Worm (Caenorhabditis elegans) whole organism, late embryonic: ENCODE measurements around the gene sax-3.

ENCODE experiments used
- C08G9.2 ChIP-seq: sonication (generic microtip); optimal IDR thresholded peaks from 2 replicates; lab custom pipeline; 2016; ENCODE audit warnings: mild to moderate bottlenecking, missing genetic modification characterization, moderate library complexity, missing compliant biosample characterization
- F13H6.1 ChIP-seq: sonication (generic microtip); optimal IDR thresholded peaks from 2 replicates; lab custom pipeline; 2016; ENCODE audit warnings: missing genetic modification characterization, missing compliant biosample characterization
- T23F11.4 ChIP-seq: fragments of 200-800 bp; sonication (Bioruptor generic); optimal IDR thresholded peaks from 2 replicates; lab custom pipeline; 2018; ENCODE audit warnings: mild to moderate bottlenecking, missing genetic modification characterization, missing compliant biosample characterization
- ahr-1 ChIP-seq: sonication (generic microtip); optimal IDR thresholded peaks from 2 replicates; lab custom pipeline; 2016; ENCODE audit warnings: missing genetic modification characterization, missing compliant biosample characterization
- ama-1 ChIP-seq: fragments of 150-350 bp; optimal IDR thresholded peaks from 2 replicates; lab custom pipeline; 2014
- ceh-18 ChIP-seq: sonication (generic microtip); optimal IDR thresholded peaks from 2 replicates; lab custom pipeline; 2016; ENCODE audit warnings: missing genetic modification characterization, missing compliant biosample characterization
- ceh-19 ChIP-seq: fragments of 200-800 bp; sonication (Bioruptor generic); optimal IDR thresholded peaks from 2 replicates; lab custom pipeline; 2018; ENCODE audit warnings: mild to moderate bottlenecking, missing genetic modification characterization, missing compliant biosample characterization
- ceh-2 ChIP-seq: sonication (generic microtip); optimal IDR thresholded peaks from 2 replicates; lab custom pipeline; 2016; ENCODE audit warnings: missing genotype, missing genetic modification characterization, missing compliant biosample characterization
- ceh-24 ChIP-seq: sonication (generic microtip); optimal IDR thresholded peaks from 2 replicates; lab custom pipeline; 2016; ENCODE audit warnings: mild to moderate bottlenecking, missing genetic modification characterization, missing compliant biosample characterization
- ceh-31 ChIP-seq: sonication (generic microtip); optimal IDR thresholded peaks from 2 replicates; lab custom pipeline; 2016; ENCODE audit warnings: missing genetic modification characterization, missing compliant biosample characterization
- ceh-34 ChIP-seq: sonication (generic microtip); optimal IDR thresholded peaks from 2 replicates; lab custom pipeline; 2016; ENCODE audit warnings: mild to moderate bottlenecking, missing genetic modification characterization, missing compliant biosample characterization
- ceh-45 ChIP-seq: fragments of 200-800 bp; sonication (Bioruptor generic); IDR thresholded peaks from 2 replicates; pipeline ENCODE4 v1.3.6; 2022; ENCODE audit warnings: missing genetic modification reagents, missing genetic modification characterization, missing compliant biosample characterization
- ceh-48 ChIP-seq: sonication (generic microtip); optimal IDR thresholded peaks from 2 replicates; lab custom pipeline; 2016; ENCODE audit warnings: missing genetic modification characterization, inconsistent platforms, missing compliant biosample characterization
- ceh-9 ChIP-seq: sonication (generic microtip); optimal IDR thresholded peaks from 2 replicates; lab custom pipeline; 2016; ENCODE audit warnings: mild to moderate bottlenecking, missing genetic modification characterization, inconsistent platforms, missing compliant biosample characterization
- che-1 ChIP-seq: sonication (generic microtip); optimal IDR thresholded peaks from 2 replicates; lab custom pipeline; 2016; ENCODE audit warnings: mild to moderate bottlenecking, missing genetic modification characterization, missing compliant biosample characterization
- dmd-4 ChIP-seq: sonication (generic microtip); optimal IDR thresholded peaks from 2 replicates; lab custom pipeline; 2016; ENCODE audit warnings: borderline replicate concordance, missing genetic modification characterization, missing compliant biosample characterization
- elt-2 ChIP-seq: sonication (generic microtip); optimal IDR thresholded peaks from 2 replicates; lab custom pipeline; 2016; ENCODE audit warnings: missing genetic modification reagents, missing genetic modification characterization, missing compliant biosample characterization
- eyg-1 ChIP-seq: sonication (generic microtip); optimal IDR thresholded peaks from 2 replicates; lab custom pipeline; 2016; ENCODE audit warnings: missing genotype, missing genetic modification characterization, missing compliant biosample characterization
- fax-1 ChIP-seq: sonication (generic microtip); optimal IDR thresholded peaks from 2 replicates; lab custom pipeline; 2016; ENCODE audit warnings: missing genotype, missing genetic modification characterization, missing compliant biosample characterization
- fkh-10 ChIP-seq: fragments of 150-350 bp; optimal IDR thresholded peaks from 2 replicates; lab custom pipeline; 2014; ENCODE audit warnings: missing biosample characterization, missing genetic modification reagents, missing genetic modification characterization
- hlh-6 ChIP-seq: sonication (generic microtip); optimal IDR thresholded peaks from 2 replicates; lab custom pipeline; 2016; ENCODE audit warnings: missing genotype, missing genetic modification characterization, missing compliant biosample characterization
- lin-11 ChIP-seq: fragments of 200-800 bp; sonication (Bioruptor generic); optimal IDR thresholded peaks from 2 replicates; lab custom pipeline; 2018; ENCODE audit warnings: mild to moderate bottlenecking, missing genetic modification characterization, missing compliant biosample characterization
- madf-2 ChIP-seq: sonication (generic microtip); optimal IDR thresholded peaks from 2 replicates; lab custom pipeline; 2017; ENCODE audit warnings: missing genetic modification characterization, missing compliant biosample characterization
- nfya-1 ChIP-seq: sonication (generic microtip); optimal IDR thresholded peaks from 2 replicates; lab custom pipeline; 2017; ENCODE audit warnings: missing genetic modification characterization, mild to moderate bottlenecking, missing compliant biosample characterization, antibody characterized with exemption, moderate library complexity
- nhr-232 ChIP-seq: sonication (generic microtip); optimal IDR thresholded peaks from 2 replicates; lab custom pipeline; 2016; ENCODE audit warnings: missing genetic modification characterization, missing compliant biosample characterization
- pha-2 ChIP-seq: sonication (generic microtip); optimal IDR thresholded peaks from 2 replicates; lab custom pipeline; 2017; ENCODE audit warnings: mild to moderate bottlenecking, missing genetic modification characterization, missing compliant biosample characterization
- pros-1 ChIP-seq: fragments of 150-350 bp; optimal IDR thresholded peaks from 2 replicates; lab custom pipeline; 2014; ENCODE audit warnings: missing biosample characterization, missing genetic modification reagents, missing genetic modification characterization
- ref-2 ChIP-seq: sonication (generic microtip); optimal IDR thresholded peaks from 2 replicates; lab custom pipeline; 2016; ENCODE audit warnings: missing genetic modification characterization, missing compliant biosample characterization
- rnt-1 ChIP-seq: sonication (generic microtip); optimal IDR thresholded peaks from 2 replicates; lab custom pipeline; 2016; ENCODE audit warnings: missing genetic modification characterization, missing compliant biosample characterization
- sdc-2 ChIP-seq: sonication (generic microtip); optimal IDR thresholded peaks from 2 replicates; lab custom pipeline; 2016; ENCODE audit warnings: missing genotype, missing genetic modification characterization, missing compliant biosample characterization
- sox-2 ChIP-seq: fragments of 200-800 bp; sonication (Bioruptor generic); IDR thresholded peaks from 2 replicates; pipeline ENCODE4 v1.3.6; 2022; ENCODE audit warnings: missing genetic modification reagents, missing genetic modification characterization, missing compliant biosample characterization
- syd-9 ChIP-seq: sonication (generic microtip); optimal IDR thresholded peaks from 2 replicates; lab custom pipeline; 2016; ENCODE audit warnings: mild to moderate bottlenecking, missing genetic modification characterization, moderate library complexity, missing compliant biosample characterization
- tbx-2 ChIP-seq: sonication (generic microtip); optimal IDR thresholded peaks from 2 replicates; lab custom pipeline; 2016; ENCODE audit warnings: missing genetic modification characterization, missing compliant biosample characterization
- tbx-7 ChIP-seq: sonication (generic microtip); optimal IDR thresholded peaks from 2 replicates; lab custom pipeline; 2016; ENCODE audit warnings: missing genotype, missing genetic modification characterization, missing compliant biosample characterization
- unc-42 ChIP-seq: sonication (generic microtip); optimal IDR thresholded peaks from 2 replicates; lab custom pipeline; 2016; ENCODE audit warnings: missing genotype, missing genetic modification characterization, missing compliant biosample characterization
- unc-55 ChIP-seq: sonication (generic microtip); optimal IDR thresholded peaks from 2 replicates; lab custom pipeline; 2017; ENCODE audit warnings: missing biosample characterization, missing genetic modification reagents, missing genetic modification characterization
- zip-5 ChIP-seq: sonication (generic microtip); optimal IDR thresholded peaks from 2 replicates; lab custom pipeline; 2016; ENCODE audit warnings: missing genetic modification characterization, missing compliant biosample characterization

sax-3 gene

DNA sequence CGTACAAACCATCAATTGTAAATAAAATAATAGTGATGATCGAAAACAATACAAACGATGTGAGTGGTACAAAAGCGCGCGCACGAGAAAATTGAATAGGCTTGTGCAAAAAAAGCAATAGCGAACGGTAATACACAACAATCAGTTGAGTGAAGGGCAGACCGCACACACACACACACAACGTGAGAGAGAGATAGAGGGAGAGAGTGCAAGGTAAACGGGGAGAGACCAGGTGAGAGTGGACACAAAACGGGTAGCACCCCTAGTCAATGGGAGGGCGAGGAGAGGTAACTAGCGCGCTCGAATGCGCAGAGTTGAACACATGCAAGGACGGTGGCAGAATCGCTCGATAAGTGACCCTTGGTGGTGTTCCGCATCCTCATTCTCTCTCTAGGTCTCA, 6.5 kb upstream of the sax-3 start:
- TF ChIP-seq T23F11.4 (GFP tag; lab: Kevin White, UChicago) (no peak), syd-9 (peak; percentile 69), ceh-48 (tag; lab: Kevin White, UChicago) (no peak), dmd-4 (tag; lab: Kevin White, UChicago) (no peak), nfya-1 (tag; lab: Kevin White, UChicago) (peak; percentile 38), ceh-31 (peak; percentile 80), ceh-24 (no peak), pros-1 (peak; percentile 6), nhr-232 (tag; lab: Kevin White, UChicago) (peak; percentile 47), unc-42 (no peak), sdc-2 (peak; percentile 62), fax-1 (tag; lab: Kevin White, UChicago) (no peak), F13H6.1 (tag; lab: Kevin White, UChicago) (no peak), che-1 (tag; lab: Kevin White, UChicago) (peak; percentile 45), ceh-19 (no peak), ahr-1 (tag; lab: Kevin White, UChicago) (no peak), C08G9.2 (tag; lab: Kevin White, UChicago) (no peak), ceh-2 (peak; percentile 26), pha-2 (tag; lab: Kevin White, UChicago) (peak; percentile 48), ceh-45 (GFP tag; lab: Robert Waterston, UW) (no peak), ref-2 (peak; percentile 83), hlh-6 (tag; lab: Kevin White, UChicago) (peak; percentile 31), unc-55 (peak; percentile 65), tbx-2 (peak; percentile 71), ceh-34 (peak; percentile 48), sox-2 (GFP tag; lab: Robert Waterston, UW) (peak; percentile 64), elt-2 (tag; lab: Kevin White, UChicago) (peak; percentile 64), eyg-1 (tag; lab: Kevin White, UChicago) (peak; percentile 25), ceh-18 (tag; lab: Kevin White, UChicago) (peak; percentile 30), tbx-7 (tag; lab: Kevin White, UChicago) (no peak), rnt-1 (tag; lab: Kevin White, UChicago) (peak; percentile 28)

DNA sequence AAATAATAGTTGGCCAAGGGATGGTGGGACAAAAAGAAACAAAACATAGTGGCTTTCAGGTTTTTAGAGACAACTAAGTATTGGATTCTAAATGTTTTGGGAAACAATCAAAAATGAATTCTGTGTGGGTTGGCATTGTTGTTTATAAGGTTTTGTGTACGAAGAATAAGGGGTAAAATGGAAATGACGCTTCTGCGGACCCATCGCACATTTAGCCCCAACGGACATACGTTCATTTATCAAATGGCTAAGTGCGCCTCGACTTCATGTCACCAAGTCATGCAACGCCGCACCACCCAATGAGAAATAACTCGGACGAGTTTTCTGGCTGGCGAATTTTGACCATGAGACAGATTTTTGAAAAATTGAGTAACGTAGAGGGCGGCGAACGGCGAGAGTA, 4.6 kb upstream of the sax-3 start:
- TF ChIP-seq ceh-34 (no peak), fkh-10 (no peak), madf-2 (tag; lab: Kevin White, UChicago) (no peak)

DNA sequence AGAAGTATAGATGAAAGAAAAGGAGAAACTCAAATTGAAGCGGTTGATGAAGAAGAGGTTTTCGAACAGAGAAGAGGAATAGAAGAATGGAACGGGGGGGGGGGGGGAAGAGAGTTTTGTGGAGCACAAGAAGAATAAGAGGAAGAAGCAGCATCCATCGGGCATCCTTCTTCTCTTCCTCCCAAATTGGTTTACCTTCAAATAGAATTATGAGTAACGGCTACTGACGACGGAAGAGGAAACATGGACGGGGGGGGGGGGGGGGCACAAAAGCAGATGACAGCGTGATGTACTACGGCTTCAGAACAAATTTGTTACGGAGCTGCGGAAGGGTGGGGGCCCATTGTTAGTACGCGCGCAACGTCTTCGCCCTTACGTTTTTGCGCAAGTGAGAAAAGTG, 3.6 kb upstream of the sax-3 start:
- TF ChIP-seq ref-2 (no peak), ceh-19 (peak; percentile 47), unc-42 (peak; percentile 92)

DNA sequence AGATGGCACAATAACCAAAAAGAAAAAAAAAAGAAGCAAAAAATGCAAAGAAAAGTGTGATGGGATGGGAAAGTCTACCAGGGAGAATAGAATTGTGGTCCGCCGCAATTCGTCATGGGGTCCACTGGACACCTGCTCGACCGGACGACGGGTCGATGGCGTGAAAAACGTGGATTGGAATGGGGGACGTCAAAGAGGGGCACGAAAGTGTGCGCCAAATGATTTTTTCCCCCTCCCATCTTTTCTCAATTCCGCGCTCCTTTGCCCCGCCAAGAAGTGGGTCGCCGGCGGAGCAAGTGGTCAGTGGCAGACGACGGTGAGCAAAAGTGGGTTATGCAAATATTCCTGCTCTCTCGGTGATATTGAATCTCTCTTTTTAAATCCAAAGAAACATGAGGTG, 2.2 kb upstream of the sax-3 start:
- no peak for TF ChIP-seq hlh-6 (tag; lab: Kevin White, UChicago)
- TF ChIP-seq ama-1: no peak
- no peak for TF ChIP-seq che-1 (tag; lab: Kevin White, UChicago)
- TF ChIP-seq ceh-9 (tag; lab: Kevin White, UChicago): peak; percentile 19
- no peak for TF ChIP-seq lin-11 (tag; lab: Kevin White, UChicago)
- no peak for TF ChIP-seq zip-5 (tag; lab: Kevin White, UChicago)
- TF ChIP-seq tbx-2: no peak
